Fruit fly (Drosophila melanogaster) whole organism, pupa: ENCODE data around the gene CG16736.

Source experiments
- CG14655 ChIP-seq: fragments of 200-800 bp; sonication (Bioruptor generic); optimal IDR thresholded peaks from 3 replicates; lab custom pipeline; 2017; ENCODE audit warnings: mild to moderate bottlenecking, missing biosample characterization, missing genetic modification reagents, missing genetic modification characterization
- CG34367 ChIP-seq: fragments of 200-800 bp; sonication (Bioruptor generic); optimal IDR thresholded peaks from 2 replicates; lab custom pipeline; 2018; ENCODE audit warnings: missing biosample characterization, mild to moderate bottlenecking, missing genetic modification characterization
- CG8301 ChIP-seq: fragments of 200-800 bp; sonication (Bioruptor generic); optimal IDR thresholded peaks from 2 replicates; lab custom pipeline; 2018; ENCODE audit warnings: missing biosample characterization, mild to moderate bottlenecking, missing genetic modification characterization
- Pif1A ChIP-seq: fragments of 200-800 bp; sonication (Bioruptor generic); optimal IDR thresholded peaks from 3 replicates; lab custom pipeline; 2016; ENCODE audit warnings: missing biosample characterization, missing genetic modification characterization
- Snoo ChIP-seq: fragments of 200-800 bp; sonication (Bioruptor generic); optimal IDR thresholded peaks from 3 replicates; lab custom pipeline; 2017; ENCODE audit warnings: missing biosample characterization, mild to moderate bottlenecking, missing genetic modification characterization, inconsistent platforms
- fd96Ca ChIP-seq: fragments of 200-800 bp; sonication (Bioruptor generic); IDR thresholded peaks from 3 replicates; pipeline ENCODE4 v1.3.6; 2022; ENCODE audit warnings: missing biosample characterization, missing genetic modification characterization

DNA sequence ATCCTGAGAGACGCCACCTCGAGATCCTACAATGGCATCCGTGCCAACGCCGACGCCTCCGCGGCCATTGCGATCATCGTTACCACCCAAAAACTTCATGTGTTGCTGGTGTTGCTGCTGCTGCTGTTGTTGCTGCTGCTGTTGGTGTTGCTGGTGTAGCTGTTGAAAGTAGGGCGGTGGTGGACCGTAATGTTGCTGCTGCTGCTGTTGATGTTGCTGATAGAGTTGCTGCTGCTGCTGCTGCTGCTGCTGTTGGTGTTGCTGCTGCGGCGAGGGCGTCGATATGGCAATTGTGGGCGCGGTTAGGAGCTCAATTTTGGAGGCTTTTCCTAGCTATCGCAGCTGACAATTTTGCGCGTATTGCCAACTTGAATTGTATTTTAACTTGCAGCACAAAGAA, 23.8 kb downstream of the CG16736 start:
- no peak for TF ChIP-seq fd96Ca
- no peak for TF ChIP-seq CG8301 (tag; lab: Kevin White, UChicago)
- no peak for TF ChIP-seq CG34367 (tag; lab: Kevin White, UChicago)
- TF ChIP-seq Pif1A (GFP tag; lab: Kevin White, UChicago), result no peak
- no peak for TF ChIP-seq CG14655
- TF ChIP-seq Snoo (tag; lab: Kevin White, UChicago), result no peak
